Fruit fly (Drosophila melanogaster): ENCODE results near the gene bou.

bou gene

DNA sequence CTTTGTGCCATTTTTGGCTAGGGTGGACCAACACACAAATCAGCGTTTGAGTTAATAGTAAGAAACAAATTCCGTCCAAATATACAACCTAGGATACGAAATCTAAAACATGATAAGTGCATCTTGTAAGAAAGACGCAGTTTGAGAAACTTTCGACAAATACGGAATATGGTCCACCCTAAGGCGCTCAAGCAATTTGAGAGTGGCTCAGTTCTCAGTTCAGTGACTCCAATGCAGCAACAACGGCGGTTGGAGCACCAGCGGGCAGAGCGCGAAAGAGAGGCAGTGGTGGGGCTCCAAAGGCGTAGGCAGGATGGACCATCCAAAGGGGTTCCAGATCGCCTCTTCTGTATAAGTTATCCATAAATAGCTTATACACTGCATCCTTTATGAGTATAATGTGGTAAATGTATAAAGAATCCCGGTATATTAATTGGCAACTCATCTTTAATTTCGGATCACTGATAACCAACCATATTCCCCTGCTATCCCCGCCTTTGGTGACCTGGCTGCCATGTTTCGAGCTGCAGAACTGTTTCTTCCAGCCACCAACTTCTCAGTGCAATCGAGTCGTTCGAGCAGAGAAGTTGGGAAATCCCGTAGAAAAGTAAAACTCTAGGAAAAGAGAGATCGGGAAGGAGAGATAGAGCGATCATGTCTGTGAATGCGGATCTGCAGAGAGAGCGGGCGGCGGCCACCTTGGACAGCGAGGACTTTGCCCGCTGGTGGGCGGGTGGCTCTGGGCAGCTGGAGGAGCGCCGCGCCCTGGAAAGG, 16.7 kb upstream of the bou start, which contains the start of gene CG4586 (continued):
- TF ChIP-seq grau (tag; optimal IDR thresholded peaks at IDR 0.05), result peak; percentile 93
- TF ChIP-seq zfh1 (GFP tag; IDR thresholded peaks at IDR 0.05), result peak; percentile 91
- TF ChIP-seq CG33557 (GFP tag; optimal IDR thresholded peaks at IDR 0.05), result peak; percentile 55
- TF ChIP-seq CG4617 (GFP tag; optimal IDR thresholded peaks at IDR 0.05; ENCODE audit: borderline replicate concordance), result peak; percentile 81
- peak; percentile 75 for TF ChIP-seq Hmx (GFP tag; optimal IDR thresholded peaks at IDR 0.05)
- peak; percentile 85 for TF ChIP-seq sqz (GFP tag; optimal IDR thresholded peaks at IDR 0.05)
- no peak for TF ChIP-seq Dip2 (GFP tag; IDR thresholded peaks at IDR 0.05)
- peak; percentile 98 for TF ChIP-seq gro (GFP tag; optimal IDR thresholded peaks at IDR 0.05)
- peak; percentile 97 for TF ChIP-seq Meics (GFP tag; optimal IDR thresholded peaks at IDR 0.05)
- TF ChIP-seq CG3726 (GFP tag; IDR thresholded peaks at IDR 0.05), result peak; percentile 86
- TF ChIP-seq CG10979 (tag; optimal IDR thresholded peaks at IDR 0.05), result peak; percentile 89
- peak; percentile 66 for TF ChIP-seq ac (GFP tag; optimal IDR thresholded peaks at IDR 0.05)
- TF ChIP-seq fd96Cb (tag; optimal IDR thresholded peaks at IDR 0.05), result peak; percentile 87
- peak; percentile 72 for TF ChIP-seq grn (GFP tag; optimal IDR thresholded peaks at IDR 0.05)
- peak; percentile 95 for TF ChIP-seq fu2 (GFP tag; optimal IDR thresholded peaks at IDR 0.05)
- TF ChIP-seq psq (GFP tag; optimal IDR thresholded peaks at IDR 0.05), result peak; percentile 54
- TF ChIP-seq MTF-1 (GFP tag; optimal IDR thresholded peaks at IDR 0.05; ENCODE audit: borderline replicate concordance), result peak; percentile 95
- TF ChIP-seq CG10543 (GFP tag; optimal IDR thresholded peaks at IDR 0.05), result peak; percentile 83
- no peak for TF ChIP-seq Dfd (GFP tag; optimal IDR thresholded peaks at IDR 0.05)
- peak; percentile 89 for TF ChIP-seq sr (GFP tag; IDR thresholded peaks at IDR 0.05)
- TF ChIP-seq Awh (GFP tag; IDR thresholded peaks at IDR 0.05), result peak; percentile 96
- TF ChIP-seq Oli (tag; optimal IDR thresholded peaks at IDR 0.05), result peak; percentile 93
- TF ChIP-seq CG3407 (GFP tag; optimal IDR thresholded peaks at IDR 0.05), result peak; percentile 87
- TF ChIP-seq Mrtf (GFP tag; IDR thresholded peaks at IDR 0.05), result peak; percentile 90
- peak; percentile 71 for TF ChIP-seq dmrt11E (tag; optimal IDR thresholded peaks at IDR 0.05)
- TF ChIP-seq CG16779 (GFP tag; IDR thresholded peaks at IDR 0.05), result peak; percentile 94
- TF ChIP-seq nerfin-1 (tag; optimal IDR thresholded peaks at IDR 0.05), result peak; percentile 86
- TF ChIP-seq CG2712 (tag; optimal IDR thresholded peaks at IDR 0.05), result peak; percentile 93
- TF ChIP-seq ems (GFP tag; optimal IDR thresholded peaks at IDR 0.05), result peak; percentile 97
- peak; percentile 97 for TF ChIP-seq lbe (GFP tag; optimal IDR thresholded peaks at IDR 0.05)
- TF ChIP-seq CG2116 (GFP tag; optimal IDR thresholded peaks at IDR 0.05), result peak; percentile 79
- TF ChIP-seq CG13287 (GFP tag; IDR thresholded peaks at IDR 0.05; ENCODE audit: partially characterized antibody), result no peak
- 0 out of 2 replicates have a peak, but pooled peaks have one; percentile 31 for TF ChIP-seq crol (GFP tag; IDR thresholded peaks at IDR 0.05)
- TF ChIP-seq CG6813 (GFP tag; optimal IDR thresholded peaks at IDR 0.05), result peak; percentile 97
- TF ChIP-seq CG8281 (tag; optimal IDR thresholded peaks at IDR 0.05), result peak; percentile 79
- no peak for TF ChIP-seq inv (GFP tag; IDR thresholded peaks at IDR 0.05; ENCODE audit: partially characterized antibody)
- TF ChIP-seq Hr78 (GFP tag; optimal IDR thresholded peaks at IDR 0.05), result peak in 1 of 2 experiments; percentile 72
- peak; percentile 76 for TF ChIP-seq E2f2 (GFP tag; IDR thresholded peaks at IDR 0.05)
- peak; percentile 99 for TF ChIP-seq Ets65A (GFP tag)
- TF ChIP-seq unc-4 (GFP tag; IDR thresholded peaks at IDR 0.05; ENCODE audit: partially characterized antibody), result no peak
- TF ChIP-seq CG10267 (tag; optimal IDR thresholded peaks at IDR 0.05), result peak; percentile 86
- TF ChIP-seq HmgD (GFP tag; optimal IDR thresholded peaks at IDR 0.05), result peak; percentile 95
- peak; percentile 93 for TF ChIP-seq Optix (GFP tag; IDR thresholded peaks at IDR 0.05)
- TF ChIP-seq Hsf (GFP tag; optimal IDR thresholded peaks at IDR 0.05), result peak; percentile 95
- peak; percentile 92 for TF ChIP-seq E2f1 (GFP tag; IDR thresholded peaks at IDR 0.05)
- TF ChIP-seq fd3F (GFP tag; optimal IDR thresholded peaks at IDR 0.05), result peak; percentile 89
- peak; percentile 93 for TF ChIP-seq B-H2 (GFP tag; optimal IDR thresholded peaks at IDR 0.05)
- TF ChIP-seq CG9437 (GFP tag; optimal IDR thresholded peaks at IDR 0.05), result peak; percentile 86
- TF ChIP-seq sens (GFP tag), result peak; percentile 99
